Worm (Caenorhabditis elegans) whole organism, L2 larva: ENCODE data around the gene C25G6.3.

Experiments used
- aly-2 ChIP-seq: fragments of 150-350 bp; optimal IDR thresholded peaks from 2 replicates; lab custom pipeline; 2014; ENCODE audit warnings: missing biosample characterization, missing genetic modification characterization
- ama-1 ChIP-seq: fragments of 150-350 bp; optimal IDR thresholded peaks from 2 replicates; lab custom pipeline; 2018; ENCODE audit warnings: inconsistent platforms
- egl-27 ChIP-seq: sonication (generic microtip); optimal IDR thresholded peaks from 3 replicates; lab custom pipeline; 2017; ENCODE audit warnings: missing biosample characterization, missing genetic modification reagents, missing genetic modification characterization
- fos-1 ChIP-seq: fragments of 150-350 bp; optimal IDR thresholded peaks from 2 replicates; lab custom pipeline; 2014; ENCODE audit warnings: missing biosample characterization, missing genetic modification characterization
- lin-13 ChIP-seq: fragments of 150-350 bp; optimal IDR thresholded peaks from 2 replicates; lab custom pipeline; 2014; ENCODE audit warnings: missing biosample characterization, missing genetic modification reagents, missing genetic modification characterization
- nhr-12 ChIP-seq: fragments of 150-350 bp; optimal IDR thresholded peaks from 2 replicates; lab custom pipeline; 2014; ENCODE audit warnings: missing biosample characterization, missing genetic modification characterization
- unc-62 ChIP-seq: fragments of 150-350 bp; optimal IDR thresholded peaks from 2 replicates; lab custom pipeline; 2014; ENCODE audit warnings: missing biosample characterization, missing genetic modification reagents, missing genetic modification characterization
- ztf-11 ChIP-seq: sonication (generic microtip); optimal IDR thresholded peaks from 2 replicates; lab custom pipeline; 2017; ENCODE audit warnings: missing biosample characterization, missing genetic modification characterization

DNA sequence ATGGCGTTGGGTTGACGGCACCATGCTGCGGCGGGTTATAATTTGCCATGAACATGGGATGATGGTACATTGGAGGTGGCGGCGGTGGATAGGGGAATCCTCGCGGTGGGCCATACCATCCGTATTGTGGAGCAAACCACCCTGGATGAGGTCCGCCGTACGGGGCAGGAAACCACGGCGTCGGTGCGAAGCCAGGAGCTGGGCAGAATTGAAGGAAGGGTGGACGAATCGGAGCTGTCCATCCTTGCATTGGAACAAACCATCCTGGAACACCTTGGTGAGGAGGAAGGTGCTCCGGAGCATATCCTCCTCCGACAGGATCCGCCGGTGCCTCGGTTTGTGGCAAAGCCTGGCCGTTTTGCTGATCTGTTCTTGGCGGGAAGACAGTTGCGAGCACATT lies 36.1 kb downstream of the C25G6.3 start:
- no peak for TF ChIP-seq ama-1 (lab: Kevin White, UChicago)
- TF ChIP-seq ztf-11 (tag; lab: Kevin White, UChicago) = no peak
- TF ChIP-seq lin-13 (GFP tag; lab: Kevin White, UChicago) = no peak
- no peak for TF ChIP-seq aly-2 (tag; lab: Kevin White, UChicago)
- TF ChIP-seq fos-1 (tag; lab: Kevin White, UChicago) = no peak
- no peak for TF ChIP-seq nhr-12 (tag; lab: Kevin White, UChicago)
- no peak for TF ChIP-seq egl-27
- TF ChIP-seq unc-62 (GFP tag; lab: Kevin White, UChicago) = no peak
